Worm (Caenorhabditis elegans): Measurements from ENCODE around the gene T04F3.4.

T04F3.4 gene

DNA sequence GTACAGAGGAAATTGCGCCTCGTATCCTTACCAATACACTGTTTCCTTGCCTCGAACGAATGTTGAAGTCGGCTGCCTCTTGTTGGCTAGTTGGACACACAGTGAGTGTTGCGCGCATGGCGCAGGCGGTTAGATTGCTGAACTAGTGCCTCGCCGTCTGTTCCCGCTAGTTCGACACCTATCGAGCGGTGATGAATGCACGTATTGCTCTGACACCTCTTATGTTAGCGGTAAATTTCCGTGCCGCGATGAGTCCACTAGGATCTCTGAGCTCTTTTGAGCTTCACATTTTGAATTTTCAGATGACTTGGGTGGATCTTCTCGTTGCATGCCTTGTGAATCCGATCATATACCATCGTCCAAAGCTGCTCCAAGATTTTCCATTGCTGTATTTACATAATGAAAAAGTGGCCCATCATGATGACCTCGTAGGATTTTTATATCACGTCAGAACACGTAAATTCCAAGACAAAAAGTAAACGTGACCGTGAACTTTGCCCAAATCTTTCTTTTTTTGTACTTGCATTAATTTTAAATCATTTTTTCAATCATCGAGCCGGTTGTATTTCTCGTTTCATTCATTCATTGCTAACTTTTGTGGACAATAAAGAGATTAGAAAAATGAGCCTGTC is 20.1 kb upstream of the T04F3.4 start, which contains the start of gene F55A11.11 (continued):
- TF ChIP-seq ceh-82 (tag; optimal IDR thresholded peaks at IDR 0.05) (peak; percentile 47 to 67 (median 55)), aly-2 (tag; optimal IDR thresholded peaks at IDR 0.05) (no peak), efl-1 (optimal IDR thresholded peaks at IDR 0.05) (peak; percentile 60 to 63), efl-1 (GFP tag; optimal IDR thresholded peaks at IDR 0.05 in 1 of 2) (peak; percentile 41 to 96), fkh-8 (tag; optimal IDR thresholded peaks at IDR 0.05) (peak; percentile 47), nhr-12 (tag; optimal IDR thresholded peaks at IDR 0.05) (peak; percentile 9), hlh-4 (tag; optimal IDR thresholded peaks at IDR 0.05) (no peak), fkh-4 (tag; optimal IDR thresholded peaks at IDR 0.05; ENCODE audit: borderline replicate concordance) (no peak), nhr-71 (tag; optimal IDR thresholded peaks at IDR 0.05) (peak; percentile 80), nhr-28 (tag; optimal IDR thresholded peaks at IDR 0.05) (no peak), ces-1 (GFP tag; optimal IDR thresholded peaks at IDR 0.05) (no peak), unc-98 (GFP tag; IDR thresholded peaks at IDR 0.05) (no peak), snpc-4 (tag; optimal IDR thresholded peaks at IDR 0.05) (no peak), ztf-4 (tag; optimal IDR thresholded peaks at IDR 0.05) (peak; percentile 61), sptf-1 (tag; optimal IDR thresholded peaks at IDR 0.05) (no peak), C16A3.4 (tag; optimal IDR thresholded peaks at IDR 0.05) (peak; percentile 78), egl-13 (tag; optimal IDR thresholded peaks at IDR 0.05) (peak; percentile 47), unc-86 (tag; optimal IDR thresholded peaks at IDR 0.05) (peak; percentile 42), fkh-10 (GFP tag; optimal IDR thresholded peaks at IDR 0.05) (no peak), mep-1 (tag; optimal IDR thresholded peaks at IDR 0.05) (peak; percentile 42), nhr-85 (tag) (peak; percentile 62), lin-14 (GFP tag; optimal IDR thresholded peaks at IDR 0.05) (peak; percentile 52), lsy-2 (tag; optimal IDR thresholded peaks at IDR 0.05) (peak; percentile 71 to 85), zag-1 (tag; optimal IDR thresholded peaks at IDR 0.05) (no peak), nhr-76 (tag; optimal IDR thresholded peaks at IDR 0.05) (peak; percentile 28), nhr-47 (tag; optimal IDR thresholded peaks at IDR 0.05) (peak; percentile 81), isw-1 (GFP tag; IDR thresholded peaks at IDR 0.05) (no peak), xbp-1 (tag; optimal IDR thresholded peaks at IDR 0.05) (peak; percentile 61), pax-3 (tag; optimal IDR thresholded peaks at IDR 0.05) (peak; percentile 56), lin-13 (GFP tag; optimal IDR thresholded peaks at IDR 0.05) (peak; percentile 11), unc-62 (GFP tag; optimal IDR thresholded peaks at IDR 0.05) (no peak), ztf-11 (tag; optimal IDR thresholded peaks at IDR 0.05) (peak in 1 of 2 experiments; percentile 23), lin-15B (tag; optimal IDR thresholded peaks at IDR 0.05) (no peak), egl-27 (tag; optimal IDR thresholded peaks at IDR 0.05) (no peak), irx-1 (tag; optimal IDR thresholded peaks at IDR 0.05) (peak; percentile 45), ets-5 (GFP tag; IDR thresholded peaks at IDR 0.05) (no peak), C34B4.2 (tag; optimal IDR thresholded peaks at IDR 0.05) (no peak), hpl-2 (GFP tag; optimal IDR thresholded peaks at IDR 0.05) (no peak), rnt-1 (tag; optimal IDR thresholded peaks at IDR 0.05) (peak; percentile 82), jun-1 (tag; optimal IDR thresholded peaks at IDR 0.05) (peak; percentile 35), ceh-88 (GFP tag; IDR thresholded peaks at IDR 0.05) (no peak), pqm-1 (tag; optimal IDR thresholded peaks at IDR 0.05) (peak; percentile 14), nhr-84 (tag; optimal IDR thresholded peaks at IDR 0.05) (no peak), elt-2 (tag; optimal IDR thresholded peaks at IDR 0.05) (peak; percentile 58), C04F5.9 (tag; optimal IDR thresholded peaks at IDR 0.05) (no peak), ceh-90 (tag; optimal IDR thresholded peaks at IDR 0.05) (no peak), pag-3 (tag; optimal IDR thresholded peaks at IDR 0.05; ENCODE audit: borderline replicate concordance, insufficient read depth) (no peak), ceh-63 (GFP tag; optimal IDR thresholded peaks at IDR 0.05) (no peak), lir-3 (tag; optimal IDR thresholded peaks at IDR 0.05; ENCODE audit: poor library complexity) (peak; percentile 39), alr-1 (tag; optimal IDR thresholded peaks at IDR 0.05; ENCODE audit: borderline replicate concordance) (no peak), F16B12.6 (tag; optimal IDR thresholded peaks at IDR 0.05) (no peak), mef-2 (tag; optimal IDR thresholded peaks at IDR 0.05) (peak; percentile 1), mab-9 (GFP tag; IDR thresholded peaks at IDR 0.05) (peak; percentile 49; the same call in 1 of the 2 replicates)
